Fruit fly (Drosophila melanogaster) whole organism, wandering third instar larva: Measurements from ENCODE around the gene CG44290.

Experiments used
- Abd-B ChIP-seq: fragments of >200 bp; optimal IDR thresholded peaks from 2 replicates; lab custom pipeline; 2017; ENCODE audit warnings: missing biosample characterization, missing genetic modification characterization
- CG32264 ChIP-seq: fragments of 200-800 bp; sonication (Bioruptor generic); optimal IDR thresholded peaks from 2 replicates; lab custom pipeline; 2016; ENCODE audit warnings: missing biosample characterization, missing genetic modification characterization
- CG9705 ChIP-seq: fragments of 200-800 bp; sonication (Bioruptor generic); optimal IDR thresholded peaks from 2 replicates; lab custom pipeline; 2018; ENCODE audit warnings: missing biosample characterization, mild to moderate bottlenecking, missing genetic modification characterization
- CrebA ChIP-seq: fragments of 200-800 bp; sonication (Bioruptor generic); optimal IDR thresholded peaks from 2 replicates; lab custom pipeline; 2016; ENCODE audit warnings: missing biosample characterization, mild to moderate bottlenecking, missing genetic modification characterization, borderline replicate concordance
- Dif ChIP-seq: fragments of 200-275, 200-300 bp; sonication (Bioruptor generic); optimal IDR thresholded peaks from 2 replicates; lab custom pipeline; 2018; ENCODE audit warnings: missing biosample characterization, missing genetic modification characterization; ENCODE audit not compliant: partially characterized antibody
- GATAd ChIP-seq: sonication (Bioruptor generic); optimal IDR thresholded peaks from 2 replicates; lab custom pipeline; 2016; ENCODE audit warnings: missing biosample characterization, missing genetic modification characterization
- Hnf4 ChIP-seq: fragments of 200-800 bp; sonication (Bioruptor generic); optimal IDR thresholded peaks from 2 replicates; lab custom pipeline; 2016; ENCODE audit warnings: missing biosample characterization, mild to moderate bottlenecking, missing genetic modification characterization
- Hr78 ChIP-seq: fragments of >200 bp; optimal IDR thresholded peaks from 2 replicates; lab custom pipeline; 2017; ENCODE audit warnings: missing biosample characterization, missing genetic modification characterization
- Hr83 ChIP-seq: fragments of 200-300 bp; sonication (Bioruptor generic); optimal IDR thresholded peaks from 2 replicates; lab custom pipeline; 2016; ENCODE audit warnings: missing biosample characterization, mild to moderate bottlenecking, missing genetic modification characterization, moderate library complexity; ENCODE audit not compliant: poor library complexity, severe bottlenecking
- Jra ChIP-seq: sonication (Bioruptor generic); optimal IDR thresholded peaks from 2 replicates; lab custom pipeline; 2016; ENCODE audit warnings: missing biosample characterization, missing genetic modification characterization
- Myc ChIP-seq: fragments of >200 bp; optimal IDR thresholded peaks from 2 replicates; lab custom pipeline; 2017
- N ChIP-seq: fragments of >200 bp; optimal IDR thresholded peaks from 2 replicates; lab custom pipeline; 2018; ENCODE audit warnings: missing biosample characterization, missing external identifiers, missing genetic modification characterization
- OdsH ChIP-seq: fragments of 200-800 bp; sonication (Bioruptor generic); optimal IDR thresholded peaks from 2 replicates; lab custom pipeline; 2016; ENCODE audit warnings: missing biosample characterization, mild to moderate bottlenecking, missing genetic modification characterization
- Rel ChIP-seq, 2 experiments: fragments of 200-800 bp; sonication (Bioruptor generic) in 1 of 2; optimal IDR thresholded peaks; 2 replicates in 1 of 2; 3 replicates in 1 of 2; lab custom pipeline; 2016 to 2019; ENCODE audit warnings: mild to moderate bottlenecking in 2 of 2, missing biosample characterization in 2 of 2, missing genetic modification characterization in 2 of 2, moderate library complexity in 1 of 2
- Sp1 ChIP-seq: fragments of 200-800 bp; sonication (Bioruptor generic); optimal IDR thresholded peaks from 3 replicates; lab custom pipeline; 2019; ENCODE audit warnings: missing biosample characterization, mild to moderate bottlenecking, missing genetic modification characterization, moderate library complexity
- Vsx2 ChIP-seq: fragments of 200-300, 225-300 bp; sonication (Bioruptor generic); optimal IDR thresholded peaks from 2 replicates; lab custom pipeline; 2018; ENCODE audit warnings: missing biosample characterization, missing genetic modification characterization; ENCODE audit not compliant: partially characterized antibody
- br ChIP-seq: fragments of 200-800 bp; sonication (Bioruptor generic); optimal IDR thresholded peaks from 2 replicates; lab custom pipeline; 2016; ENCODE audit warnings: missing biosample characterization, missing genetic modification characterization
- brk ChIP-seq: fragments of 200-800 bp; sonication (Bioruptor generic); optimal IDR thresholded peaks from 2 replicates; lab custom pipeline; 2016; ENCODE audit warnings: missing biosample characterization, mild to moderate bottlenecking, missing genetic modification characterization
- dl ChIP-seq, 2 experiments: fragments of 175-275, 200-275 bp in 1 of 2; fragments of 200-275 bp in 1 of 2; sonication (Bioruptor generic); optimal IDR thresholded peaks; lab custom pipeline; 2018; ENCODE audit warnings: mild to moderate bottlenecking in 2 of 2, missing biosample characterization in 2 of 2, missing genetic modification characterization in 2 of 2, moderate library complexity in 2 of 2; ENCODE audit not compliant: partially characterized antibody in 2 of 2, insufficient read depth in 1 of 2
- dmrt93B ChIP-seq: fragments of 200-800 bp; sonication (Bioruptor generic); optimal IDR thresholded peaks from 2 replicates; lab custom pipeline; 2018; ENCODE audit warnings: missing biosample characterization, mild to moderate bottlenecking, missing genetic modification characterization
- dsf ChIP-seq: sonication (Bioruptor generic); optimal IDR thresholded peaks from 2 replicates; lab custom pipeline; 2016; ENCODE audit warnings: missing biosample characterization, missing genetic modification characterization, borderline replicate concordance
- ey ChIP-seq: fragments of 200-800 bp; sonication (Bioruptor generic); optimal IDR thresholded peaks from 2 replicates; lab custom pipeline; 2016; ENCODE audit warnings: missing biosample characterization, missing genetic modification characterization
- fru ChIP-seq: fragments of 200-800 bp; sonication (Bioruptor generic); optimal IDR thresholded peaks from 3 replicates; lab custom pipeline; 2016; ENCODE audit warnings: missing biosample characterization, mild to moderate bottlenecking, missing genetic modification characterization
- h ChIP-seq: fragments of 200-800 bp; sonication (Bioruptor generic); optimal IDR thresholded peaks from 3 replicates; lab custom pipeline; 2016; ENCODE audit warnings: missing biosample characterization, mild to moderate bottlenecking, missing genetic modification characterization
- jim ChIP-seq: fragments of 175-275, 200-325 bp; sonication (Bioruptor generic); optimal IDR thresholded peaks from 2 replicates; lab custom pipeline; 2016; ENCODE audit warnings: missing biosample characterization, mild to moderate bottlenecking, missing genetic modification characterization
- pan ChIP-seq: fragments of >200 bp; optimal IDR thresholded peaks from 2 replicates; lab custom pipeline; 2017
- psq ChIP-seq: fragments of 200-800 bp; sonication (Bioruptor generic); optimal IDR thresholded peaks from 3 replicates; lab custom pipeline; 2017; ENCODE audit warnings: missing biosample characterization, mild to moderate bottlenecking, missing genetic modification characterization, moderate library complexity
- rgr ChIP-seq: fragments of 200-800 bp; sonication (Bioruptor generic); optimal IDR thresholded peaks from 3 replicates; lab custom pipeline; 2016; ENCODE audit warnings: missing biosample characterization, mild to moderate bottlenecking, missing genetic modification characterization
- sage ChIP-seq: fragments of 200-800 bp; sonication (Bioruptor generic); optimal IDR thresholded peaks from 2 replicates; lab custom pipeline; 2016; ENCODE audit warnings: missing biosample characterization, mild to moderate bottlenecking, missing genetic modification characterization
- sv ChIP-seq: fragments of 200-800 bp; sonication (Bioruptor generic); optimal IDR thresholded peaks from 3 replicates; lab custom pipeline; 2016; ENCODE audit warnings: missing biosample characterization, missing genetic modification characterization
- tai ChIP-seq: sonication (Bioruptor generic); optimal IDR thresholded peaks from 2 replicates; lab custom pipeline; 2016; ENCODE audit warnings: missing biosample characterization, missing genetic modification characterization
- usp ChIP-seq: fragments of >200 bp; optimal IDR thresholded peaks from 2 replicates; lab custom pipeline; 2017; ENCODE audit warnings: missing biosample characterization, missing genetic modification characterization
- woc ChIP-seq: sonication (Bioruptor generic); optimal IDR thresholded peaks from 2 replicates; lab custom pipeline; 2016; ENCODE audit warnings: missing biosample characterization, mild to moderate bottlenecking, missing genetic modification characterization

The CG44290 gene

dm6 chr3R:27421810-27422209 lies 18.9 kb downstream of the CG44290 start:
- TF ChIP-seq rgr (GFP tag; lab: Kevin White, UChicago) (no peak), Vsx2 (GFP tag; lab: Kevin White, UChicago) (no peak), Hr83 (no peak), woc (GFP tag; lab: Kevin White, UChicago) (no peak), N (GFP tag; lab: Kevin White, UChicago) (no peak), h (GFP tag; lab: Kevin White, UChicago) (no peak), fru (GFP tag; lab: Kevin White, UChicago) (no peak), sage (GFP tag; lab: Kevin White, UChicago) (no peak), ey (GFP tag; lab: Kevin White, UChicago) (no peak), Hnf4 (GFP tag; lab: Kevin White, UChicago) (no peak), Rel (GFP tag; optimal IDR thresholded peaks at IDR 0.05; lab: Kevin White, UChicago) (no peak), Rel (tag; optimal IDR thresholded peaks at IDR 0.05; lab: Kevin White, UChicago) (no peak), psq (GFP tag; lab: Kevin White, UChicago) (no peak), dmrt93B (GFP tag; lab: Kevin White, UChicago) (no peak), OdsH (GFP tag; lab: Kevin White, UChicago) (no peak), Dif (GFP tag; lab: Kevin White, UChicago) (no peak), dsf (GFP tag; lab: Kevin White, UChicago) (no peak), CrebA (GFP tag; lab: Kevin White, UChicago) (no peak)

DNA sequence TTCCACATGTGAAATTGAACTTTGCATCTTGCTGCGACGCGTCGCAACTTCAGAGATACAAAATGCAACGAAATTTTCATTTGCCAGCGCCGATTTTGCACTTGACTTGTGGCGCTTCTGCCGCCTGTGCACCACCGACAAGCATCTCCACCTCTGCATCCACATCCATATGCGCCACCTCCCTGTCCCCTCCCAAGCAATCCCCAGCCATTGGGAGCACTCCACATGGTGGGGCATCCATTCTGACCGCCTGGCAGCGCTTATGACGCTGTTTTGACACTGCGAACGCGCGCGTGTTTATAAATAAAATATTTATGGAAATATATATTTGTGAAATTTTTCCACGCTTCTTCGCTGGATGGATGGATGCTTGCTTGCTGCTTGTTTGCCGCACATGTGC lies 25.4 kb downstream of the CG44290 start:
- TF ChIP-seq Hr78 (GFP tag; lab: Kevin White, UChicago) = no peak
- TF ChIP-seq Jra (GFP tag; lab: Kevin White, UChicago) = no peak
- no peak for TF ChIP-seq Sp1 (GFP tag; lab: Kevin White, UChicago)
- no peak for TF ChIP-seq brk (GFP tag; lab: Kevin White, UChicago)
- TF ChIP-seq Hr83 = no peak
- TF ChIP-seq Hnf4 (GFP tag; lab: Kevin White, UChicago) = no peak
- TF ChIP-seq OdsH (GFP tag; lab: Kevin White, UChicago) = no peak
- TF ChIP-seq usp (GFP tag; lab: Kevin White, UChicago) = no peak
- no peak for TF ChIP-seq psq (GFP tag; lab: Kevin White, UChicago)
- TF ChIP-seq N (GFP tag; lab: Kevin White, UChicago) = no peak
- no peak for TF ChIP-seq Abd-B (GFP tag; lab: Kevin White, UChicago)
- TF ChIP-seq br (GFP tag; lab: Kevin White, UChicago) = no peak
- TF ChIP-seq dl (GFP tag; optimal IDR thresholded peaks at IDR 0.05; lab: Kevin White, UChicago; ENCODE audit: insufficient read depth in 1 of 2, partially characterized antibody in 2 of 2) = no peak
- no peak for TF ChIP-seq h (GFP tag; lab: Kevin White, UChicago)
- TF ChIP-seq Myc (lab: Kevin White, UChicago) = no peak
- TF ChIP-seq GATAd (GFP tag; lab: Kevin White, UChicago) = no peak
- TF ChIP-seq fru (GFP tag; lab: Kevin White, UChicago) = no peak
- no peak for TF ChIP-seq tai (GFP tag; lab: Kevin White, UChicago)

dm6 chr3R:27413214-27413613 lies 27.5 kb downstream of the CG44290 start:
- TF ChIP-seq jim (GFP tag; lab: Kevin White, UChicago) (no peak), OdsH (GFP tag; lab: Kevin White, UChicago) (no peak), Sp1 (GFP tag; lab: Kevin White, UChicago) (no peak), dmrt93B (GFP tag; lab: Kevin White, UChicago) (no peak), brk (GFP tag; lab: Kevin White, UChicago) (no peak), sv (GFP tag; lab: Kevin White, UChicago) (no peak), tai (GFP tag; lab: Kevin White, UChicago) (no peak)

DNA sequence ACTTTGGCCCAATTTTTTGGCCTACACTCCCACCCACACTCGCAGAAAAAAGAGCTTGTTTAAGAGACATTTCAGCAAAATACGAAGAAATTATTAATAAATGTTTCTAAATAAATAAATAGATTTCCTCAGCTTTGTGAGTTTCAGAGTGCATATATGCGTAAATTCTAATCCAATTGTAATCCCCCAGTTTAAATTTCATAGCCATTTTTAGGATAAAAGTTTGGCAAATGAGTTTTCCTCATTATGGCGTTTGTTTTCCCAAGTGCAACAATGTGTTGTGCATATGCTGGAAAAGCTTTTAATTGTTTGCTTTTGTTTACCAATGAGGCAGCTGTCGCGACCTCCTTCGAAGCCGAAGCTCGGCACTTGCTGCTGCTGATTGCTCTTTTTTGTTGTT lies 32.1 kb downstream of the CG44290 start:
- no peak for TF ChIP-seq jim (GFP tag; lab: Kevin White, UChicago)
- no peak for TF ChIP-seq CG32264 (GFP tag; lab: Kevin White, UChicago)
- no peak for TF ChIP-seq Abd-B (GFP tag; lab: Kevin White, UChicago)
- TF ChIP-seq brk (GFP tag; lab: Kevin White, UChicago) = no peak
- TF ChIP-seq sage (GFP tag; lab: Kevin White, UChicago) = no peak
- no peak for TF ChIP-seq CG9705 (GFP tag; lab: Kevin White, UChicago)
- TF ChIP-seq h (GFP tag; lab: Kevin White, UChicago) = no peak
- TF ChIP-seq fru (GFP tag; lab: Kevin White, UChicago) = no peak
- TF ChIP-seq psq (GFP tag; lab: Kevin White, UChicago) = no peak
- no peak for TF ChIP-seq sv (GFP tag; lab: Kevin White, UChicago)
- TF ChIP-seq pan = no peak
- no peak for TF ChIP-seq rgr (GFP tag; lab: Kevin White, UChicago)
- TF ChIP-seq OdsH (GFP tag; lab: Kevin White, UChicago) = no peak
